Fruit fly (Drosophila melanogaster) whole organism, embryonic: ENCODE measurements around the gene GCC88.
A peak's percentile ranks its signal among the peaks of the same experiment; 100 is the strongest.

Experiments
- ATbp ChIP-seq: fragments of 200-800 bp; sonication (Bioruptor generic); optimal IDR thresholded peaks from 2 replicates; lab custom pipeline; 2017; ENCODE audit warnings: missing biosample characterization, mild to moderate bottlenecking, missing genetic modification characterization, missing genetic modification reagents
- CG12155 ChIP-seq: fragments of 200-800 bp; sonication (Bioruptor generic); optimal IDR thresholded peaks from 3 replicates; lab custom pipeline; 2016; ENCODE audit warnings: missing biosample characterization, missing genetic modification characterization
- CG14014 ChIP-seq: fragments of 200-800 bp; sonication (Bioruptor generic); IDR thresholded peaks from 2 replicates; pipeline ENCODE4 v1.3.6; 2022; ENCODE audit warnings: missing biosample characterization, missing genetic modification characterization
- CG14050 ChIP-seq: fragments of 200-800 bp; sonication (Bioruptor generic); IDR thresholded peaks from 3 replicates; pipeline ENCODE4 v1.3.6; 2022; ENCODE audit warnings: missing biosample characterization, missing genetic modification characterization
- CG1529 ChIP-seq: fragments of 200-800 bp; sonication (Bioruptor generic); optimal IDR thresholded peaks from 3 replicates; lab custom pipeline; 2018; ENCODE audit warnings: missing biosample characterization, missing genetic modification characterization
- CG17612 ChIP-seq: fragments of 200-800 bp; sonication (Bioruptor generic); IDR thresholded peaks from 2 replicates; pipeline ENCODE4 v1.3.6; 2022; ENCODE audit warnings: missing biosample characterization, missing genetic modification characterization
- CG17802 ChIP-seq: fragments of 200-800 bp; sonication (Bioruptor generic); optimal IDR thresholded peaks from 2 replicates; lab custom pipeline; 2018; ENCODE audit warnings: missing biosample characterization, mild to moderate bottlenecking, missing genetic modification characterization, moderate library complexity
- CG17829 ChIP-seq: fragments of 200-800 bp; optimal IDR thresholded peaks from 2 replicates; lab custom pipeline; 2019; ENCODE audit warnings: missing biosample characterization, mild to moderate bottlenecking, missing genetic modification characterization, moderate library complexity
- CG18619 ChIP-seq: fragments of 200-800 bp; sonication (Bioruptor generic); optimal IDR thresholded peaks from 3 replicates; lab custom pipeline; 2017; ENCODE audit warnings: missing biosample characterization, mild to moderate bottlenecking, missing genetic modification characterization
- CG2678 ChIP-seq: fragments of 200-800 bp; sonication (Bioruptor generic); optimal IDR thresholded peaks from 3 replicates; lab custom pipeline; 2019; ENCODE audit warnings: missing biosample characterization, mild to moderate bottlenecking, missing genetic modification characterization, moderate library complexity
- CG2875 ChIP-seq: fragments of 200-800 bp; sonication (Bioruptor generic); optimal IDR thresholded peaks from 2 replicates; lab custom pipeline; 2017; ENCODE audit warnings: missing biosample characterization, mild to moderate bottlenecking, missing genetic modification characterization, missing genetic modification reagents
- CG30431 ChIP-seq: fragments of 200-800 bp; sonication (Bioruptor generic); optimal IDR thresholded peaks from 2 replicates; lab custom pipeline; 2017; ENCODE audit warnings: missing biosample characterization, missing genetic modification characterization
- CG31365 ChIP-seq: fragments of 200-800 bp; sonication (Bioruptor generic); optimal IDR thresholded peaks from 2 replicates; lab custom pipeline; 2018; ENCODE audit warnings: missing biosample characterization, mild to moderate bottlenecking, missing genetic modification characterization
- CG31388 ChIP-seq: fragments of 200-800 bp; sonication (Bioruptor generic); optimal IDR thresholded peaks from 2 replicates; lab custom pipeline; 2016; ENCODE audit warnings: missing biosample characterization, missing genetic modification characterization
- CG3163 ChIP-seq: fragments of 200-800 bp; sonication (Bioruptor generic); optimal IDR thresholded peaks from 3 replicates; lab custom pipeline; 2016; ENCODE audit warnings: missing biosample characterization, missing genetic modification characterization
- CG4730 ChIP-seq: fragments of 200-800 bp; sonication (Bioruptor generic); IDR thresholded peaks from 2 replicates; pipeline ENCODE4 v1.3.6; 2022; ENCODE audit warnings: missing biosample characterization, missing genetic modification characterization
- CG4854 ChIP-seq: fragments of 200-800 bp; sonication (Bioruptor generic); optimal IDR thresholded peaks from 2 replicates; lab custom pipeline; 2016; ENCODE audit warnings: missing biosample characterization, missing genetic modification characterization, inconsistent platforms
- CG6854 ChIP-seq: fragments of 200-800 bp; sonication (Bioruptor generic); optimal IDR thresholded peaks from 3 replicates; lab custom pipeline; 2017; ENCODE audit warnings: missing biosample characterization, mild to moderate bottlenecking, missing genetic modification characterization
- CG7372 ChIP-seq: fragments of 200-800 bp; sonication (Bioruptor generic); IDR thresholded peaks from 2 replicates; pipeline ENCODE4 v1.3.6; 2022; ENCODE audit warnings: missing biosample characterization, missing genetic modification characterization
- CG7786 ChIP-seq: fragments of 200-800 bp; sonication (Bioruptor generic); optimal IDR thresholded peaks from 2 replicates; lab custom pipeline; 2016; ENCODE audit warnings: missing biosample characterization, missing genetic modification characterization
- CG8290 ChIP-seq, 3 experiments: fragments of 200-800 bp; sonication (Bioruptor generic); optimal IDR thresholded peaks; 2 replicates each; lab custom pipeline; 2016 to 2019; ENCODE audit warnings: missing biosample characterization in 3 of 3, missing genetic modification characterization in 3 of 3, mild to moderate bottlenecking in 2 of 3, moderate library complexity in 1 of 3
- CG8765 ChIP-seq: fragments of 200-800 bp; sonication (Bioruptor generic); IDR thresholded peaks from 2 replicates; pipeline ENCODE4 v1.3.6; 2022; ENCODE audit warnings: missing biosample characterization, missing genetic modification characterization
- CG9797 ChIP-seq: fragments of 200-800 bp; sonication (Bioruptor generic); optimal IDR thresholded peaks from 3 replicates; lab custom pipeline; 2018; ENCODE audit warnings: missing biosample characterization, mild to moderate bottlenecking, missing genetic modification characterization
- Dad ChIP-seq: fragments of 200-800 bp; sonication (Bioruptor generic); optimal IDR thresholded peaks from 3 replicates; lab custom pipeline; 2016; ENCODE audit warnings: missing biosample characterization, missing genetic modification characterization
- Ets65A ChIP-seq: fragments of 200-800 bp; sonication (Bioruptor generic); peaks from one replicate; lab custom pipeline; 2016; ENCODE audit warnings: missing biosample characterization, missing genetic modification characterization
- HLH54F ChIP-seq: fragments of 200-800 bp; sonication (Bioruptor generic); optimal IDR thresholded peaks from 3 replicates; lab custom pipeline; 2016; ENCODE audit warnings: missing biosample characterization, missing genetic modification characterization
- Hmx ChIP-seq: fragments of 200-800 bp; sonication (Bioruptor generic); optimal IDR thresholded peaks from 2 replicates; lab custom pipeline; 2016; ENCODE audit warnings: missing biosample characterization, missing genetic modification characterization
- Hsf ChIP-seq: fragments of 200-800 bp; sonication (Bioruptor generic); optimal IDR thresholded peaks from 3 replicates; lab custom pipeline; 2016; ENCODE audit warnings: missing biosample characterization, missing genetic modification characterization
- Pdp1 ChIP-seq, 2 experiments: fragments of 200-800 bp; sonication (Bioruptor generic); optimal IDR thresholded peaks; 3 replicates each; lab custom pipeline; 2016; ENCODE audit warnings: missing biosample characterization in 2 of 2, missing genetic modification characterization in 2 of 2, mild to moderate bottlenecking in 1 of 2, moderate library complexity in 1 of 2
- Sry-β ChIP-seq: fragments of 200-800 bp; sonication (Bioruptor generic); optimal IDR thresholded peaks from 2 replicates; lab custom pipeline; 2018; ENCODE audit warnings: missing biosample characterization, mild to moderate bottlenecking, missing genetic modification characterization, moderate library complexity
- Ssrp ChIP-seq: fragments of 200-800 bp; sonication (Bioruptor generic); optimal IDR thresholded peaks from 2 replicates; lab custom pipeline; 2018; ENCODE audit warnings: missing biosample characterization, mild to moderate bottlenecking, missing genetic modification characterization, moderate library complexity
- TFAM ChIP-seq: fragments of 200-800 bp; sonication (Bioruptor generic); optimal IDR thresholded peaks from 2 replicates; lab custom pipeline; 2017; ENCODE audit warnings: missing biosample characterization, missing genetic modification characterization, inconsistent platforms
- Xrp1 ChIP-seq: fragments of 200-800 bp; sonication (Bioruptor generic); IDR thresholded peaks from 2 replicates; pipeline ENCODE4 v1.3.6; 2022; ENCODE audit warnings: missing biosample characterization, missing genetic modification characterization
- al ChIP-seq: fragments of 200-800 bp; sonication (Bioruptor generic); IDR thresholded peaks from 2 replicates; pipeline ENCODE4 v1.3.6; 2022; ENCODE audit warnings: missing biosample characterization, missing genetic modification characterization
- bigmax ChIP-seq: fragments of 200-800 bp; sonication (Bioruptor generic); optimal IDR thresholded peaks from 2 replicates; lab custom pipeline; 2018; ENCODE audit warnings: missing biosample characterization, mild to moderate bottlenecking, missing genetic modification characterization
- crol ChIP-seq: fragments of 200-800 bp; sonication (Bioruptor generic); IDR thresholded peaks from 2 replicates; pipeline ENCODE4 v1.3.6; 2022; ENCODE audit warnings: missing biosample characterization, missing genetic modification characterization
- dm ChIP-seq: fragments of 200-800 bp; sonication (Bioruptor generic); optimal IDR thresholded peaks from 3 replicates; lab custom pipeline; 2016; ENCODE audit warnings: missing biosample characterization, missing genetic modification characterization
- dpn ChIP-seq, 2 experiments: fragments of 200-800 bp; sonication (Bioruptor generic); optimal IDR thresholded peaks; 3 replicates each; lab custom pipeline; 2016; ENCODE audit warnings: missing biosample characterization in 2 of 2, missing genetic modification characterization in 2 of 2
- eyg ChIP-seq: fragments of 200-800 bp; sonication (Bioruptor generic); optimal IDR thresholded peaks from 3 replicates; lab custom pipeline; 2016; ENCODE audit warnings: missing biosample characterization, missing genetic modification characterization
- fru ChIP-seq: fragments of >200 bp; optimal IDR thresholded peaks from 2 replicates; lab custom pipeline; 2017
- fu2 ChIP-seq: fragments of 200-800 bp; sonication (Bioruptor generic); optimal IDR thresholded peaks from 2 replicates; lab custom pipeline; 2016; ENCODE audit warnings: missing biosample characterization, missing genetic modification characterization
- gro ChIP-seq: fragments of 200-800 bp; sonication (Bioruptor generic); optimal IDR thresholded peaks from 2 replicates; lab custom pipeline; 2016; ENCODE audit warnings: missing biosample characterization, missing genetic modification characterization
- hb ChIP-seq: fragments of 200-800 bp; sonication (Bioruptor generic); IDR thresholded peaks from 3 replicates; pipeline ENCODE4 v1.3.6; 2022; ENCODE audit warnings: missing biosample characterization, missing genetic modification characterization; ENCODE audit not compliant: partially characterized antibody
- hkb ChIP-seq, 2 experiments: fragments of 200-800 bp in 1 of 2; fragments of >200 bp in 1 of 2; sonication (Bioruptor generic) in 1 of 2; IDR thresholded peaks in 1 of 2; optimal IDR thresholded peaks in 1 of 2; 2 replicates each; pipeline versions ENCODE4 v1.3.6 to Lab custom; 2017 to 2022; ENCODE audit warnings: missing biosample characterization in 1 of 2, missing genetic modification characterization in 1 of 2
- lab ChIP-seq: fragments of 200-800 bp; sonication (Bioruptor generic); optimal IDR thresholded peaks from 3 replicates; lab custom pipeline; 2017; ENCODE audit warnings: missing biosample characterization, missing genetic modification characterization, mild to moderate bottlenecking, moderate library complexity, missing genetic modification reagents
- nerfin-1 ChIP-seq: fragments of 200-800 bp; sonication (Bioruptor generic); optimal IDR thresholded peaks from 3 replicates; lab custom pipeline; 2019; ENCODE audit warnings: missing biosample characterization, mild to moderate bottlenecking, missing genetic modification characterization, moderate library complexity
- sc ChIP-seq, 3 experiments: fragments of >200 bp in 2 of 3; fragments of 200-800 bp in 1 of 3; sonication (Bioruptor generic) in 1 of 3; optimal IDR thresholded peaks; 2 replicates in 2 of 3; 3 replicates in 1 of 3; lab custom pipeline; 2017; ENCODE audit warnings: mild to moderate bottlenecking in 1 of 3, missing biosample characterization in 1 of 3, missing genetic modification characterization in 1 of 3, missing genetic modification reagents in 1 of 3
- schlank ChIP-seq: fragments of 200-800 bp; sonication (Bioruptor generic); optimal IDR thresholded peaks from 2 replicates; lab custom pipeline; 2018; ENCODE audit warnings: missing biosample characterization, mild to moderate bottlenecking, missing genetic modification characterization
- ssp ChIP-seq: fragments of 200-800 bp; sonication (Bioruptor generic); IDR thresholded peaks from 2 replicates; pipeline ENCODE4 v1.3.6; 2022; ENCODE audit warnings: missing biosample characterization, missing genetic modification characterization

GCC88 gene

DNA sequence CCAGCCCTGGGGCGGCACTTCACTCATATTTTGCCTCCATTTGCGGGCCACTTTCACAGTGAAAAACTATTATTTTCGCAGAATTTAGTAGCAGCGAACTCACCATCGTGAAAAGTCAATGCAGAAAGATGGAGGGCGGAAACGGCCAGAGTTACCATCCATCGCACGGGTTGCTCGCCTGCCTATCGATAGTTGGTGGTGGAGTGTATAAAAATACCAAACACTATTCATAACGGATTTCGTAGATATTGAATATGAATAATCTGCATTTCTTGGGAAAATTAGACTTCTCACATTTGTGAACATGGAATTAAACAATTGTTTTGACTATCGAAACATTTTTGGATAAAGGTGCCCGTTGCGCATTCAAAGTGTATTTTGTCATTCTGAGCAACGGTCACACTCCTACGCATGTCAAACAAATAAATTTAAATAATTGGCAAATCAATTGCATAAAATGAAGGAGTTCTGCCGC is 14.2 kb downstream of the GCC88 start, which contains the start of the genes RpS25 and CG4820 (continued):
- TF ChIP-seq CG7786 (GFP tag; lab: Kevin White, UChicago) (peak; percentile 81), ATbp (GFP tag; lab: Kevin White, UChicago) (peak; percentile 87), CG8290 (GFP tag; optimal IDR thresholded peaks at IDR 0.05; lab: Kevin White, UChicago) (peak; percentile 89), CG8290 (tag; optimal IDR thresholded peaks at IDR 0.05; lab: Kevin White, UChicago) (peak; percentile 89 to 97), CG18619 (peak; percentile 95), CG1529 (GFP tag; lab: Kevin White, UChicago) (peak; percentile 85), CG14050 (GFP tag; lab: Robert Waterston, UW) (peak; percentile 85), dm (peak; percentile 97), ssp (GFP tag; lab: Robert Waterston, UW) (peak; percentile 72), CG4730 (GFP tag; lab: Robert Waterston, UW) (peak; percentile 75), TFAM (peak; percentile 73), CG9797 (GFP tag; lab: Kevin White, UChicago) (peak; percentile 99), Pdp1 (GFP tag; optimal IDR thresholded peaks at IDR 0.05; lab: Kevin White, UChicago) (peak; percentile 86 to 91), Ssrp (tag; lab: Kevin White, UChicago) (peak; percentile 81), CG31365 (tag; lab: Kevin White, UChicago) (peak; percentile 86), HLH54F (GFP tag; lab: Kevin White, UChicago) (peak; percentile 84), CG8765 (GFP tag; lab: Robert Waterston, UW) (no peak), CG7372 (GFP tag; lab: Robert Waterston, UW) (peak; percentile 82), CG17802 (tag; lab: Kevin White, UChicago) (peak; percentile 82), eyg (GFP tag; lab: Kevin White, UChicago) (peak; percentile 94), fru (lab: Kevin White, UChicago) (no peak), lab (GFP tag; lab: Kevin White, UChicago) (peak; percentile 97), Sry-β (peak; percentile 69), CG31388 (GFP tag; lab: Kevin White, UChicago) (peak; percentile 62), sc (optimal IDR thresholded peaks at IDR 0.05; lab: Kevin White, UChicago) (no peak), sc (GFP tag; optimal IDR thresholded peaks at IDR 0.05; lab: Kevin White, UChicago) (peak; percentile 86), gro (GFP tag; lab: Kevin White, UChicago) (peak; percentile 94), Hsf (peak; percentile 92), CG17612 (GFP tag; lab: Robert Waterston, UW) (peak; percentile 74), CG3163 (GFP tag; lab: Kevin White, UChicago) (peak; percentile 82), Xrp1 (peak; percentile 48; the same call in 1 of the 2 replicates), Hmx (GFP tag; lab: Kevin White, UChicago) (peak; percentile 25), CG4854 (GFP tag; lab: Kevin White, UChicago) (peak; percentile 83), Dad (GFP tag; lab: Kevin White, UChicago) (peak; percentile 93), fu2 (GFP tag; lab: Kevin White, UChicago) (peak; percentile 90), hb (GFP tag; lab: Robert Waterston, UW) (peak; percentile 80; the same call in 2 of the 3 replicates), schlank (tag; lab: Kevin White, UChicago) (peak; percentile 93), crol (GFP tag; lab: Robert Waterston, UW) (peak; percentile 49), nerfin-1 (peak; percentile 91), CG14014 (GFP tag; lab: Robert Waterston, UW) (peak; percentile 79), CG6854 (peak; percentile 90), CG30431 (peak; percentile 83), CG12155 (peak; percentile 68), al (peak; percentile 72), dpn (GFP tag; optimal IDR thresholded peaks at IDR 0.05; lab: Kevin White, UChicago) (peak; percentile 80 to 94), bigmax (GFP tag; lab: Kevin White, UChicago) (peak; percentile 92), Ets65A (GFP tag; lab: Kevin White, UChicago) (peak; percentile 99), hkb (optimal IDR thresholded peaks at IDR 0.05; lab: Kevin White, UChicago) (peak; percentile 92), hkb (GFP tag; IDR thresholded peaks at IDR 0.05; lab: Robert Waterston, UW) (peak; percentile 90), CG17829 (peak; percentile 89), CG2678 (tag; lab: Kevin White, UChicago) (peak; percentile 85), CG2875 (peak; percentile 92)
